Worm (Caenorhabditis elegans): ENCODE results near the gene F36G9.13.

DNA sequence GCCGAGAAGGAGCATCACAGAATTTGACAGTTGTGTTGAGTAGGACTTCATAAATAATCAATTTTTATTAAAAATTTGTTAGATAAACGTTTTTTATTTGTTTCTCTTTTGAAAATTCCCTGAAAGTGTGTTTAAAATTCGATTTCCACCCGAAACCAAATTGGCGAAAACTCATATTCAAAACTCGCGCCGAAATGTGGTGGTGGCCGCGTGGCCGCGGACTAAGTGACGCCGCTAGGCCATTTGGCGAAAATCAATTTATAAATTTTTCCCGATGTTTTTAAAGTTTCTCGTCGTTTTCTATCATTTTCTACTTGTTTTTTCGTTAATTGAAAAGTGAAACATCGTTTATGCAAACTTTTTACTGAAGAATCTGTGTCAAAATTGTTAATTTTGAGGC, 39.5 kb downstream of the F36G9.13 start:
- TF ChIP-seq ceh-82 (tag; optimal IDR thresholded peaks at IDR 0.05): peak; percentile 15 to 52 (median 36)
- TF ChIP-seq pqm-1 (tag; optimal IDR thresholded peaks at IDR 0.05): no peak
- TF ChIP-seq xbp-1 (tag; optimal IDR thresholded peaks at IDR 0.05): peak; percentile 55
- TF ChIP-seq fkh-10 (GFP tag; optimal IDR thresholded peaks at IDR 0.05): no peak
- TF ChIP-seq irx-1 (tag; optimal IDR thresholded peaks at IDR 0.05): peak; percentile 72
- TF ChIP-seq nhr-12 (tag; optimal IDR thresholded peaks at IDR 0.05): no peak
- TF ChIP-seq nhr-76 (tag; optimal IDR thresholded peaks at IDR 0.05): no peak

Data from whole organism, L1 larva.